Worm (Caenorhabditis elegans): ENCODE measurements around the gene M117.4.

DNA sequence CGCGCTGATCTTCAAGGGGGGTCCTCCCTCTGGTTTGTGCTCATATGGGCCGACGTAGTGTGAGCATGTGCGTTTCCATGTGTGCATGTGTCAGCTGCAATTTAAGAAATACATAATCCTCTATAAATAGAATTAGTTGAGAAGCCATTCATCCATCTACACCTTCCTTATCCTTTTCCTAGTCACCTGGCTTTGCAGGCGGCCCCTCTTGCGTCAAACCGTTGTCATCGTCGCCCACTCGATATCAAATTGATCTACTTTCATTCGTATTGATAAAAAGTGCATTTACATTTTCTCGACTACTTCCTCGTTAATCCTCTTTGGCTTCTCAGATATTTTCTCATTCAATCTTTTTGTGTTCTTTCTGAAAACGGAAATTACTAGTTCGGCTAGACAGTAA, 21.3 kb downstream of the M117.4 start:
- TF ChIP-seq pqm-1 (tag; optimal IDR thresholded peaks at IDR 0.05): no peak
- TF ChIP-seq pha-4 (GFP tag; IDR thresholded peaks at IDR 0.05): no peak
- TF ChIP-seq pha-4 (tag; optimal IDR thresholded peaks at IDR 0.05): no peak
- TF ChIP-seq unc-62 (GFP tag; optimal IDR thresholded peaks at IDR 0.05 in 1 of 2): no peak
- no peak for TF ChIP-seq unc-62 (tag; optimal IDR thresholded peaks at IDR 0.05)
